Fruit fly (Drosophila melanogaster): ENCODE data around the gene CG18745.

CG18745 gene

DNA sequence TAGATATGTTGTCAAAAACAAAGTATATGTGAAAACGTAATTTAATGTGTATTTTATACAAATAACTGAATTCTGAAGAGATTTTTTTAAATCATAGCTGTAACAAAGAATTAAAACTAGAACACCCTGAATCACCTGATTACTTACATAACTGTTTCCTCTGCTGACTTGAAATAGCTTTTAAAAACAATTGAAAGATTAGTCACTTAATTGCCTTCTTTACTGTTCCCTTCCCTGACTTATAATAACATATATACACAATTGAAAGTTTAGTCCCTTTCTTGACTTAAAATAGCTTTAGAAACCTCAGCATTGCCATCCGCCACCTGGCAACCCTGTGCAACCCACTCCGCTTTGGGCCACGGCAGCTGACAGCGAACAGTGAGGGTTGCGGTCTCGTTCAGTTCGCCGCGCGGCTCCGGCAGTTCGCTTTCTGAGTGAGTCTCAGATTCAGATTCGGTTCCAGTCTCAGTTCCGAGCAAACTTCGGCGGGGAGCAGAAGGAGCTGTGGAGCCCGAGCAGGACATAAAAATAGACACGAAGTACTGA lies 28.1 kb upstream of the CG18745 start, which contains the start of gene CG34384 (continued):
- TF ChIP-seq Atf3 (GFP tag; optimal IDR thresholded peaks at IDR 0.05) (no peak), hth (optimal IDR thresholded peaks at IDR 0.05) (no peak), ATbp (GFP tag; optimal IDR thresholded peaks at IDR 0.05) (peak; percentile 15), Hr39 (optimal IDR thresholded peaks at IDR 0.05) (no peak), Usf (GFP tag; optimal IDR thresholded peaks at IDR 0.05) (peak; percentile 13), Hr51 (GFP tag; optimal IDR thresholded peaks at IDR 0.05) (peak; percentile 6 to 49), CG10462 (GFP tag; optimal IDR thresholded peaks at IDR 0.05) (no peak), Bteb2 (GFP tag; optimal IDR thresholded peaks at IDR 0.05) (peak; percentile 27), btn (GFP tag; optimal IDR thresholded peaks at IDR 0.05) (peak; percentile 33), H15 (GFP tag; IDR thresholded peaks at IDR 0.05) (no peak), vvl (GFP tag; IDR thresholded peaks at IDR 0.05) (no peak), hbn (GFP tag; IDR thresholded peaks at IDR 0.05; ENCODE audit: partially characterized antibody) (no peak), insv (GFP tag; optimal IDR thresholded peaks at IDR 0.05) (peak in 1 of 2 experiments; percentile 28), croc (GFP tag; conservative IDR thresholded peaks at IDR 0.05) (0 out of 3 replicates have a peak, but pooled peaks have one; percentile 36), zf30C (GFP tag; optimal IDR thresholded peaks at IDR 0.05) (no peak), MESR4 (GFP tag; optimal IDR thresholded peaks at IDR 0.05) (no peak), CG4820 (GFP tag; optimal IDR thresholded peaks at IDR 0.05) (peak; percentile 60), lmd (GFP tag; IDR thresholded peaks at IDR 0.05) (peak; percentile 36; the same call in 1 of the 2 replicates), CG14050 (GFP tag; IDR thresholded peaks at IDR 0.05) (no peak), Hey (tag; optimal IDR thresholded peaks at IDR 0.05) (no peak), ems (GFP tag; optimal IDR thresholded peaks at IDR 0.05) (peak; percentile 38), Scr (GFP tag; IDR thresholded peaks at IDR 0.05; ENCODE audit: partially characterized antibody) (no peak), pros (GFP tag; optimal IDR thresholded peaks at IDR 0.05) (no peak), otp (GFP tag; IDR thresholded peaks at IDR 0.05) (no peak), Dbx (GFP tag; IDR thresholded peaks at IDR 0.05) (0 out of 3 replicates have a peak, but pooled peaks have one; percentile 36), pb (GFP tag; optimal IDR thresholded peaks at IDR 0.05) (no peak), lab (GFP tag; optimal IDR thresholded peaks at IDR 0.05) (peak; percentile 74), gcm2 (GFP tag; optimal IDR thresholded peaks at IDR 0.05) (no peak), sisA (GFP tag; IDR thresholded peaks at IDR 0.05) (peak; percentile 17; the same call in 1 of the 2 replicates), HHEX (GFP tag; optimal IDR thresholded peaks at IDR 0.05) (peak; percentile 50), al (GFP tag; IDR thresholded peaks at IDR 0.05) (no peak), CG32532 (GFP tag; IDR thresholded peaks at IDR 0.05) (0 out of 2 replicates have a peak, but pooled peaks have one; percentile 36), CG14441 (GFP tag; IDR thresholded peaks at IDR 0.05) (peak; percentile 33; the same call in 1 of the 2 replicates), CG9727 (GFP tag; optimal IDR thresholded peaks at IDR 0.05) (peak; percentile 82), Trl (optimal IDR thresholded peaks at IDR 0.05) (no peak), Trl (GFP tag; optimal IDR thresholded peaks at IDR 0.05) (peak; percentile 17), run (tag; optimal IDR thresholded peaks at IDR 0.05) (no peak), ken (GFP tag; IDR thresholded peaks at IDR 0.05) (no peak), crol (GFP tag; IDR thresholded peaks at IDR 0.05) (no peak), CG12942 (GFP tag; optimal IDR thresholded peaks at IDR 0.05) (peak; percentile 6), CG9609 (GFP tag; optimal IDR thresholded peaks at IDR 0.05) (peak; percentile 27), sima (GFP tag; optimal IDR thresholded peaks at IDR 0.05) (no peak), ci (GFP tag; IDR thresholded peaks at IDR 0.05) (no peak), CG11085 (GFP tag; IDR thresholded peaks at IDR 0.05) (no peak), ase (GFP tag; IDR thresholded peaks at IDR 0.05) (0 out of 3 replicates have a peak, but pooled peaks have one; percentile 42), Mad (GFP tag; optimal IDR thresholded peaks at IDR 0.05) (no peak), lov (optimal IDR thresholded peaks at IDR 0.05) (no peak), lov (GFP tag; IDR thresholded peaks at IDR 0.05) (no peak), CkIIα-i1 (GFP tag; IDR thresholded peaks at IDR 0.05) (no peak), bsh (GFP tag; optimal IDR thresholded peaks at IDR 0.05) (no peak), vfl (GFP tag; optimal IDR thresholded peaks at IDR 0.05) (no peak), CG11247 (GFP tag; IDR thresholded peaks at IDR 0.05) (no peak)
